Fruit fly (Drosophila melanogaster): ENCODE data around the gene xit.

The xit gene

DNA sequence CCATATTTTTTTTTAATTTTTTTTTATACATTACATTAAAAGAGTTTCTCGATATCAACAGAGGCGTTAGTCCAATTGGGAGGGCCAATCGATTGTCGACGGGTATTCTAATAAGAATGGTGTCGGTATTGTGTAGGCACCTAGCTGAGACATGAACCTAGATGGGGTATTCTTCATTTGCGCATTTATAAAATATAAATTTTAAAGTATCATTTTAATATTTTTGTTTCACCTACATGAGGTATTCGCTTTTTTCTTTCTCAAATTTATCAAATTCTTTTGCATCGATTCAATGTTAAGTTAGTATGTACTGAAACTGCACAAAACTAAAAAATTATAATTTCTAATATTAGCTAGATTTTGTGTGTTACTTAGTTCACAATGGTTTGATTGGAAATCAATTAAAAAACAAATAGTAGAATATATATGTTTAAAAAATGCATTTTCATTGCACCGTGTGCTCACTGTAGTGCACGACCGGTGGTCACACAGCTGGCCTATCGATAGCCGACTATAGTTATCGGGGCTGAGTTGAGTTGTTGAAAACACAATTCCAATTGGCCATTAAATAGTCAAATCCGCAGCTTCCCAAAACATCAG, 23.1 kb downstream of the xit start, which contains the start of the genes CG14435 and Tmf:
CG14435 (minus strand) TSS at position 81 of the 600 bp plus-strand sequence.
Tmf (plus strand) TSS at position 501 of the 600 bp plus-strand sequence.
- peak; percentile 77 for TF ChIP-seq ara (GFP tag; IDR thresholded peaks at IDR 0.05)
- peak; percentile 82 for TF ChIP-seq B-H1 (GFP tag; IDR thresholded peaks at IDR 0.05)
- TF ChIP-seq CG16813 (GFP tag; IDR thresholded peaks at IDR 0.05; ENCODE audit: partially characterized antibody) = peak; percentile 47; the same call in 1 of the 3 replicates
- TF ChIP-seq CG4730 (GFP tag; IDR thresholded peaks at IDR 0.05) = peak; percentile 74
- TF ChIP-seq CG17361 (GFP tag; IDR thresholded peaks at IDR 0.05) = peak; percentile 94
- peak; percentile 69 for TF ChIP-seq CG14050 (GFP tag; IDR thresholded peaks at IDR 0.05)
- TF ChIP-seq Adf1 (GFP tag; IDR thresholded peaks at IDR 0.05) = no peak; the same call in 1 of the 2 replicates
- peak; percentile 47 for TF ChIP-seq Vsx1 (GFP tag; optimal IDR thresholded peaks at IDR 0.05)
- TF ChIP-seq Fer1 (GFP tag; optimal IDR thresholded peaks at IDR 0.05) = peak; percentile 83
- 0 out of 2 replicates have a peak, but pooled peaks have one; percentile 6 for TF ChIP-seq CG16779 (GFP tag; IDR thresholded peaks at IDR 0.05)
- TF ChIP-seq CG34422 (GFP tag; IDR thresholded peaks at IDR 0.05) = peak; percentile 92
- TF ChIP-seq Tbp (GFP tag; optimal IDR thresholded peaks at IDR 0.05) = no peak
- peak; percentile 19 for TF ChIP-seq CG8359 (GFP tag; optimal IDR thresholded peaks at IDR 0.05; ENCODE audit: borderline replicate concordance)
- TF ChIP-seq CG6689 (GFP tag; IDR thresholded peaks at IDR 0.05) = peak; percentile 88
- TF ChIP-seq CG14441 (GFP tag; IDR thresholded peaks at IDR 0.05) = peak; percentile 89
- peak; percentile 85 for TF ChIP-seq esg (GFP tag; conservative IDR thresholded peaks at IDR 0.05)
- TF ChIP-seq CG18599 (GFP tag; optimal IDR thresholded peaks at IDR 0.05) = peak; percentile 82
- TF ChIP-seq CG11696 (GFP tag; IDR thresholded peaks at IDR 0.05) = peak; percentile 58
- TF ChIP-seq CG2678 (tag; optimal IDR thresholded peaks at IDR 0.05) = peak; percentile 90
- TF ChIP-seq CG13775 (GFP tag; optimal IDR thresholded peaks at IDR 0.05) = peak; percentile 90
- peak; percentile 74 for TF ChIP-seq zfh2 (GFP tag; optimal IDR thresholded peaks at IDR 0.05)
- TF ChIP-seq bigmax (GFP tag; optimal IDR thresholded peaks at IDR 0.05) = no peak
- TF ChIP-seq zfh1 (GFP tag; IDR thresholded peaks at IDR 0.05) = peak; percentile 86
- peak; percentile 93 for TF ChIP-seq row (GFP tag; IDR thresholded peaks at IDR 0.05)
- peak; percentile 86 for TF ChIP-seq CG15696 (tag; optimal IDR thresholded peaks at IDR 0.05)
- peak; percentile 12 for TF ChIP-seq Blimp-1 (GFP tag; optimal IDR thresholded peaks at IDR 0.05)
- peak; percentile 91 for TF ChIP-seq Hr3 (GFP tag; optimal IDR thresholded peaks at IDR 0.05)
- no peak for TF ChIP-seq CG11398 (GFP tag; optimal IDR thresholded peaks at IDR 0.05)
- peak; percentile 84 for TF ChIP-seq CG10209 (GFP tag; optimal IDR thresholded peaks at IDR 0.05)
- no peak for TF ChIP-seq CG12744 (GFP tag; optimal IDR thresholded peaks at IDR 0.05)
- peak; percentile 41 for TF ChIP-seq CG8290 (GFP tag; optimal IDR thresholded peaks at IDR 0.05)
- peak in 1 of 2 experiments; percentile 56 for TF ChIP-seq CG8290 (tag; optimal IDR thresholded peaks at IDR 0.05)
- TF ChIP-seq CG17829 (tag; optimal IDR thresholded peaks at IDR 0.05) = peak; percentile 83
- no peak for TF ChIP-seq CG13894 (tag; optimal IDR thresholded peaks at IDR 0.05)
- TF ChIP-seq tio (GFP tag; optimal IDR thresholded peaks at IDR 0.05) = peak; percentile 52
- peak; percentile 80 for TF ChIP-seq dmrt99B (tag; optimal IDR thresholded peaks at IDR 0.05)
- peak; percentile 56 for TF ChIP-seq CG6654 (GFP tag; optimal IDR thresholded peaks at IDR 0.05)
- peak; percentile 87 for TF ChIP-seq klu (GFP tag; IDR thresholded peaks at IDR 0.05)
- peak; percentile 57 for TF ChIP-seq HHEX (GFP tag; optimal IDR thresholded peaks at IDR 0.05)
- peak; percentile 40 for TF ChIP-seq shn (GFP tag; optimal IDR thresholded peaks at IDR 0.05)
- 0 out of 2 replicates have a peak, but pooled peaks have one; percentile 37 for TF ChIP-seq chm (GFP tag; IDR thresholded peaks at IDR 0.05)
- TF ChIP-seq CG4360 (GFP tag; IDR thresholded peaks at IDR 0.05) = 0 out of 2 replicates have a peak, but pooled peaks have one; percentile 19
- peak; percentile 81 for TF ChIP-seq CG12155 (GFP tag; optimal IDR thresholded peaks at IDR 0.05)
- no peak for TF ChIP-seq CG12236 (GFP tag; optimal IDR thresholded peaks at IDR 0.05)
- peak; percentile 97 for TF ChIP-seq Ets65A (GFP tag)
- TF ChIP-seq CG5180 (GFP tag; optimal IDR thresholded peaks at IDR 0.05) = peak; percentile 47
- peak; percentile 75 for TF ChIP-seq twi (tag; optimal IDR thresholded peaks at IDR 0.05)
- TF ChIP-seq crp (GFP tag; optimal IDR thresholded peaks at IDR 0.05) = peak in 1 of 2 experiments; percentile 65
- peak; percentile 95 for TF ChIP-seq slbo (GFP tag; IDR thresholded peaks at IDR 0.05)
- TF ChIP-seq CG10543 (GFP tag; optimal IDR thresholded peaks at IDR 0.05) = peak; percentile 75
